Worm (Caenorhabditis elegans) whole organism, midembryonic: ENCODE results near the gene F49F1.7.

ENCODE experiments used
- T22C8.4 ChIP-seq: fragments of 200-800 bp; sonication (Bioruptor generic); IDR thresholded peaks from 2 replicates; pipeline ENCODE4 v1.3.6; 2022; ENCODE audit warnings: missing genetic modification characterization, missing compliant biosample characterization
- cog-1 ChIP-seq: sonication (generic microtip); optimal IDR thresholded peaks from 2 replicates; lab custom pipeline; 2016; ENCODE audit warnings: missing genetic modification characterization, missing compliant biosample characterization
- flt-1 ChIP-seq: fragments of 200-800 bp; sonication (Bioruptor generic); IDR thresholded peaks from 2 replicates; pipeline ENCODE4 v1.3.6; 2022; ENCODE audit warnings: missing genetic modification characterization, missing compliant biosample characterization
- klf-2 ChIP-seq: fragments of 200-800 bp; sonication (Bioruptor generic); conservative IDR thresholded peaks from 2 replicates; pipeline ENCODE4 v1.3.6; 2022; ENCODE audit warnings: missing genetic modification reagents, missing genetic modification characterization, missing compliant biosample characterization
- med-1 ChIP-seq: sonication (generic microtip); optimal IDR thresholded peaks from 2 replicates; lab custom pipeline; 2017; ENCODE audit warnings: missing genetic modification characterization, mild to moderate bottlenecking, missing compliant biosample characterization, antibody characterized with exemption, missing genetic modification reagents; ENCODE audit not compliant: insufficient read depth
- ref-1 ChIP-seq: fragments of 200-800 bp; sonication (Bioruptor generic); conservative IDR thresholded peaks from 2 replicates; pipeline ENCODE4 v1.3.6; 2022; ENCODE audit warnings: missing genetic modification reagents, missing genetic modification characterization, missing compliant biosample characterization
- tab-1 ChIP-seq: fragments of 200-800 bp; sonication (Bioruptor generic); IDR thresholded peaks from 2 replicates; pipeline ENCODE4 v1.3.6; 2022; ENCODE audit warnings: missing genetic modification characterization, missing compliant biosample characterization
- ztf-23 ChIP-seq: fragments of 200-800 bp; sonication (Bioruptor generic); IDR thresholded peaks from 2 replicates; pipeline ENCODE4 v1.3.6; 2022; ENCODE audit warnings: missing genetic modification reagents, missing genetic modification characterization, missing compliant biosample characterization
- ztf-29 ChIP-seq: fragments of 200-800 bp; sonication (Bioruptor generic); IDR thresholded peaks from 2 replicates; pipeline ENCODE4 v1.3.6; 2022; ENCODE audit warnings: missing genetic modification reagents, missing genetic modification characterization, missing compliant biosample characterization

The F49F1.7 gene

ce11 chrIV:4094364-4094763 is 31.2 kb downstream of the F49F1.7 start:
- TF ChIP-seq klf-2 (GFP tag; lab: Robert Waterston, UW) (no peak), med-1 (GFP tag; lab: Kevin White, UChicago) (no peak), flt-1 (GFP tag; lab: Robert Waterston, UW) (no peak), cog-1 (tag; lab: Kevin White, UChicago) (no peak), ref-1 (no peak), T22C8.4 (GFP tag; lab: Robert Waterston, UW) (no peak), tab-1 (GFP tag; lab: Robert Waterston, UW) (no peak), ztf-29 (GFP tag; lab: Robert Waterston, UW) (no peak), ztf-23 (GFP tag; lab: Robert Waterston, UW) (no peak)

ce11 chrIV:4093087-4093486 is 32.5 kb downstream of the F49F1.7 start:
- peak; percentile 85 for TF ChIP-seq ztf-29 (GFP tag; lab: Robert Waterston, UW)
- TF ChIP-seq med-1 (GFP tag; lab: Kevin White, UChicago): no peak
- peak; percentile 73; the same call in 1 of the 2 replicates for TF ChIP-seq T22C8.4 (GFP tag; lab: Robert Waterston, UW)
- no peak for TF ChIP-seq klf-2 (GFP tag; lab: Robert Waterston, UW)

- no peak for TF ChIP-seq ztf-23 (GFP tag; lab: Robert Waterston, UW)
- no peak for TF ChIP-seq klf-2 (GFP tag; lab: Robert Waterston, UW)
- TF ChIP-seq cog-1 (tag; lab: Kevin White, UChicago): no peak
These were observed 39.7 kb downstream of the F49F1.7 start, which contains the start of gene C35B1.2 for ce11 chrIV:4085787-4086262. C35B1.2 (plus strand) TSS chrIV:4086212.

- TF ChIP-seq T22C8.4 (GFP tag; lab: Robert Waterston, UW) (no peak), klf-2 (GFP tag; lab: Robert Waterston, UW) (no peak), flt-1 (GFP tag; lab: Robert Waterston, UW) (no peak), ztf-29 (GFP tag; lab: Robert Waterston, UW) (no peak), tab-1 (GFP tag; lab: Robert Waterston, UW) (no peak), ref-1 (no peak), cog-1 (tag; lab: Kevin White, UChicago) (no peak), med-1 (GFP tag; lab: Kevin White, UChicago) (no peak)
These were observed 40.5 kb downstream of the F49F1.7 start for ce11 chrIV:4085022-4085421.

- TF ChIP-seq flt-1 (GFP tag; lab: Robert Waterston, UW): no peak
These were observed 41.4 kb downstream of the F49F1.7 start, which contains the start of gene C35B1.5 for ce11 chrIV:4084109-4084508. C35B1.5 (minus strand) TSS chrIV:4084209.

ce11 chrIV:4083094-4083493 is 42.5 kb downstream of the F49F1.7 start:
- no peak for TF ChIP-seq ref-1
- TF ChIP-seq cog-1 (tag; lab: Kevin White, UChicago): no peak
- no peak for TF ChIP-seq T22C8.4 (GFP tag; lab: Robert Waterston, UW)
- no peak for TF ChIP-seq flt-1 (GFP tag; lab: Robert Waterston, UW)

ce11 chrIV:4082599-4082998 is 43.0 kb downstream of the F49F1.7 start:
- TF ChIP-seq med-1 (GFP tag; lab: Kevin White, UChicago) (no peak), tab-1 (GFP tag; lab: Robert Waterston, UW) (no peak), T22C8.4 (GFP tag; lab: Robert Waterston, UW) (no peak), cog-1 (tag; lab: Kevin White, UChicago) (no peak), ztf-23 (GFP tag; lab: Robert Waterston, UW) (no peak), ztf-29 (GFP tag; lab: Robert Waterston, UW) (no peak), klf-2 (GFP tag; lab: Robert Waterston, UW) (no peak), ref-1 (no peak), flt-1 (GFP tag; lab: Robert Waterston, UW) (no peak)

ce11 chrIV:4080846-4081245 is 44.7 kb downstream of the F49F1.7 start, which contains the start of the genes C35B1.9 and C35B1.3:
C35B1.9 (minus strand) TSS chrIV:4080946.
C35B1.3 (plus strand) TSS chrIV:4081151.
- TF ChIP-seq ref-1: no peak

ce11 chrIV:4079514-4079913 is 46.0 kb downstream of the F49F1.7 start, which contains the start of gene C35B1.4:
C35B1.4 (plus strand) TSS chrIV:4079814.
- TF ChIP-seq T22C8.4 (GFP tag; lab: Robert Waterston, UW): no peak
- TF ChIP-seq tab-1 (GFP tag; lab: Robert Waterston, UW): no peak
- TF ChIP-seq flt-1 (GFP tag; lab: Robert Waterston, UW): no peak
- no peak for TF ChIP-seq klf-2 (GFP tag; lab: Robert Waterston, UW)
- no peak for TF ChIP-seq ztf-23 (GFP tag; lab: Robert Waterston, UW)
- no peak for TF ChIP-seq ztf-29 (GFP tag; lab: Robert Waterston, UW)
- no peak for TF ChIP-seq cog-1 (tag; lab: Kevin White, UChicago)
- no peak for TF ChIP-seq ref-1
- TF ChIP-seq med-1 (GFP tag; lab: Kevin White, UChicago): no peak

ce11 chrIV:4078901-4079300 is 46.7 kb downstream of the F49F1.7 start, which contains the start of gene C35B1.8:
C35B1.8 (minus strand) TSS chrIV:4079001.
- TF ChIP-seq tab-1 (GFP tag; lab: Robert Waterston, UW) (no peak), med-1 (GFP tag; lab: Kevin White, UChicago) (no peak), ref-1 (no peak), ztf-23 (GFP tag; lab: Robert Waterston, UW) (no peak), cog-1 (tag; lab: Kevin White, UChicago) (no peak), klf-2 (GFP tag; lab: Robert Waterston, UW) (no peak), ztf-29 (GFP tag; lab: Robert Waterston, UW) (no peak), T22C8.4 (GFP tag; lab: Robert Waterston, UW) (no peak), flt-1 (GFP tag; lab: Robert Waterston, UW) (no peak)
